Worm (Caenorhabditis elegans): ENCODE measurements around the gene rad-23.

DNA sequence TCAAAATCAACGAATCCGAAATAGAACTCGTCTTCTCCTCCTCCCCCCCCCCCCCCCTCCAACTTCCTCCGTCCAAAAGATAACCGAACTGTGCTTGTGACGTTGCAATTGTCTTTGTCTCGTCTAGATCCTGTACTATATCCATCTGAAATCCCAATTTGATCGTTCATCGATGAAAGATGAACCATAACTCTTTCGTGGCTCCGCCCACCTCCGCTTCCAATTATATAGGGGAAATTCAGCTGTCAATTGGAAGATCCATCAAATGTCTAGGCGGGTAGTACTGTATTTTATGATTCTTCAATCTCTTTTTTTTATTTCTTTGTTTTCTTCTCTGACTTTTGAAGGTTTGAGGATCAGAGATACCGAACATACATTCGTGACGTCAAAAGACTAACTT lies 7.1 kb downstream of the rad-23 start:
- TF ChIP-seq elt-2 (tag; optimal IDR thresholded peaks at IDR 0.05) (no peak), Y22D7AL.16 (tag; optimal IDR thresholded peaks at IDR 0.05) (no peak), pag-3 (tag; optimal IDR thresholded peaks at IDR 0.05; ENCODE audit: borderline replicate concordance) (no peak), nhr-11 (tag; optimal IDR thresholded peaks at IDR 0.05) (no peak), dve-1 (tag; optimal IDR thresholded peaks at IDR 0.05) (no peak), ets-4 (tag; optimal IDR thresholded peaks at IDR 0.05) (no peak), hlh-8 (tag; optimal IDR thresholded peaks at IDR 0.05) (no peak), unc-42 (tag; optimal IDR thresholded peaks at IDR 0.05) (no peak), pha-4 (tag; optimal IDR thresholded peaks at IDR 0.05) (no peak), npax-4 (tag; optimal IDR thresholded peaks at IDR 0.05) (no peak), C38D4.7 (GFP tag; optimal IDR thresholded peaks at IDR 0.05) (no peak), ceh-34 (tag; optimal IDR thresholded peaks at IDR 0.05) (no peak), elt-4 (tag; optimal IDR thresholded peaks at IDR 0.05) (no peak), pros-1 (tag; optimal IDR thresholded peaks at IDR 0.05) (no peak)

All from whole organism, late embryonic.